Fruit fly (Drosophila melanogaster) Kc167 (cell line): Measurements from ENCODE around the gene alphaSnap.

Experiments
- Myc ChIP-seq: fragments of >200 bp; optimal IDR thresholded peaks from 2 replicates; lab custom pipeline; 2017; ENCODE audit warnings: missing external identifiers
- Sin3A ChIP-seq: fragments of >200 bp; optimal IDR thresholded peaks from 2 replicates; lab custom pipeline; 2018; ENCODE audit warnings: missing external identifiers
- h ChIP-seq: fragments of >200 bp; optimal IDR thresholded peaks from 3 replicates; lab custom pipeline; 2018; ENCODE audit warnings: missing external identifiers
- insv ChIP-seq: fragments of >200 bp; optimal IDR thresholded peaks from 3 replicates; lab custom pipeline; 2018; ENCODE audit warnings: missing external identifiers
- psq ChIP-seq: fragments of >200 bp; optimal IDR thresholded peaks from 2 replicates; lab custom pipeline; 2017; ENCODE audit warnings: missing external identifiers
- ttk ChIP-seq: sonication (Bioruptor generic); optimal IDR thresholded peaks from 2 replicates; lab custom pipeline; 2017; ENCODE audit warnings: missing external identifiers

Gene alphaSnap

DNA sequence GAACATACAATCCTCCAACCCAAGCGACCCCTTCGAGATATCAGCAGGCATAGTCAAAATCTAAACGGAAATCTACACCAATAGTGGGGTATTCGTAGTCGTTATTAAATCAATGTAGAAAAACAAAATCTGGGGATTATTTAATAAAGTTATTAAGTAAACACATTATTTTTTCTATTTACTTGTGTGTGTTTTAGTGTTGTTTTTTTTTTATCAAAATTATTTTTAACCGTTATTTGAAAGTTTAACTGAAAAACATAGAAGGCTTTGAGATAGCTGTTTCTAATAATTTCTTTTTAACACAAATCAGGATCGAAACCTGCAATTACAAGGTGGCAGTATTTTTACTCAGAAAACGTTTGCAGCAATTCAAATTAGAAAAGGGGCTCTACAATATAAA, 4.1 kb upstream of the alphaSnap start, which contains the start of gene polo:
TSS of gene polo (plus strand) at position 301 of the 400 bp plus-strand sequence.
- TF ChIP-seq Myc (lab: Kevin White, UChicago) (no peak), h (no peak), Sin3A (lab: Kevin White, UChicago) (no peak), ttk (lab: Kevin White, UChicago) (no peak), psq (no peak), insv (no peak)

DNA sequence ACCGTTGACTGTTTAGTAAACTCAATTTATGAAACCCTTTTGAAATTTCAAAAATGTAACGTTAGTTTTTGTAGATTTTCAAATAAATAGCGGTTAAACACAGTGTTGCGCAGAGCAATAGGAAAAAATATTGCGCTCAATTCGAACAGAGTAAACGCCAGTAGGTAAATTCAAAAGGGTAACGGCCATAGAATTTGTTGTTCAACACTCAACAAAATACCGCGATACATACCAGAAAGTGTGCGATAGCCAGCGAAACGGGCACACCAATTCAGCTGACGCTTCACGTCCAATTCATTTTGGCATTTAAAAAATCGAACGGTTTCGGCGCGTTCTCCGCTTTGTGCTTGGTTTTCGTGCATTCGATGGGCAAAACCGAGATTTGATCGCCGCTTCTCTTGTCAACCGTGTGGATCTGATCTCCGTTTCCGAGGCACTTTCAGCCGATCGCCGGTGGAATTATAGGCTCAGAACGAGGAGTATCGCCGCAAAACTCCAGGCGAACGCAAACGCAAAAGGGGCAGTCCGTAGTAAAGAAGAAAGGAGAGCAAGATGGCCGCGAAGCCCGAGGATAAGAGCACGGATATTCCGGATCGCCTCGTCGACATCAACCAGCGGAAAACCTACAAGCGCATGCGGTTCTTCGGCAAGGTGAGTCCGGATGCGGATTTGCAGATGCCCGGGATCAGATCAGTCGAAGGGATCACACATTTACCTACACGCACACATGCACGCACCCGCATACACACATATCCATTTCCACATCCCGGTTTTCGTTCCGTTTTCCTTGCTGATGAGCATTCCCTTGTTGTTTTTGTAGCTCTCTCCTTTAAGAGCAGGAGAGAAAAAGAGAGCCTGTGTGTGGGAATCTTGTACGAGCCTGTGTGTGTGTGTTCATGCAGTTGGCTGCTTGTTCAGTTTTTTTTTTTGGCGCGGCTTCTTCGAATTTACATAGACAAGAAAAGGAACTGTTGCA, 3.4 kb upstream of the alphaSnap start:
- TF ChIP-seq h (no peak), insv (peak; percentile 7), psq (no peak)

dm6 chr3L:20316956-20317589, 3.6 kb downstream of the alphaSnap start, which contains the start of gene Spn77Ba:
Gene Spn77Ba, plus strand, starts transcription at chr3L:20317190.
- no peak for TF ChIP-seq insv
- no peak for TF ChIP-seq psq
- no peak for TF ChIP-seq Sin3A (lab: Kevin White, UChicago)
- no peak for TF ChIP-seq h
- TF ChIP-seq ttk (lab: Kevin White, UChicago): no peak
- no peak for TF ChIP-seq Myc (lab: Kevin White, UChicago)

DNA sequence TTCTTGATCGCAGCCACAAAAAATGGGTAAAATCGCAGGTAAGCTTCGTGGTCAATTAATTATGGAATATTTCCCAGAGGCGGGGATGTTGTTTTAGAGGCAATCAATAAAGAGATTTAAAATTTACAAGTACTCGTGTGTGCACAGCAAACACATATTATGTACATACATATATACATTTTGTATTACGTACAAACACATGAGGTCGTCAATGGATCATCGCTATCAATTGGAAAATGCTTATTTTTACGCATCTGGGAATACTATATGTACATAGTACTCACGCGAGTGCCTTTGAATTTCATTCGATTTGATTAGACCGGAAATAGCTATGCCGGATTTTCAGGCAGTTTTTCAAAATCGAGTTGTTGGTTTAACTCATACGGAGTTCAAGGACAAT, 4.3 kb downstream of the alphaSnap start:
- TF ChIP-seq Sin3A (lab: Kevin White, UChicago): no peak
- no peak for TF ChIP-seq h

DNA sequence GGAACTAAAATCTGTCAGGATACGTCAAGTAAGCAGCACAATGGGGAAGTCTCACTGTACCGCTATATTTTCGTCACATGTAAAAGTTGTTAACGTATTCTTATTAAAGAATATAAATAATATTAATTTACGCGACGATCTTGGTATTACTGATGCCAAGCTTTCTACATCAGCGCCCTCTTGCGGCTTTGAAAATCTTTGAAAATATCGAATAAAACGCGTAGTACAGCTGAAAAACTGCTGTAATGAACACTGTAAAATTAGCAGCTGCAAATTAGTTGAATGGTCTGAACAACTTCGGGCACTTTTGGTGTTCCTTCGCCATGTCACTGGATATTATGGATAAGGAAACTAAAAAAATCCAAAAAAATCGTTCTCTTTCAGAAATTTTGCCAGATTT, 6.6 kb downstream of the alphaSnap start:
- TF ChIP-seq insv: no peak
- TF ChIP-seq Sin3A (lab: Kevin White, UChicago): no peak
- no peak for TF ChIP-seq h
- TF ChIP-seq ttk (lab: Kevin White, UChicago): no peak
- no peak for TF ChIP-seq psq
- no peak for TF ChIP-seq Myc (lab: Kevin White, UChicago)

dm6 chr3L:20320652-20321051, 7.2 kb downstream of the alphaSnap start, which contains the start of gene Spn77Bb:
Gene Spn77Bb, plus strand, starts transcription at chr3L:20320952.
- TF ChIP-seq insv (no peak), psq (no peak)

- TF ChIP-seq ttk (lab: Kevin White, UChicago) (no peak), Sin3A (lab: Kevin White, UChicago) (no peak), h (no peak), insv (no peak), Myc (lab: Kevin White, UChicago) (no peak), psq (no peak)
Measured at dm6 chr3L:20342334-20342733, 28.9 kb downstream of the alphaSnap start, which contains the start of gene Spn77Bc. Gene Spn77Bc, plus strand, starts transcription at chr3L:20342634.

- TF ChIP-seq Myc (lab: Kevin White, UChicago) (no peak), psq (no peak), Sin3A (lab: Kevin White, UChicago) (no peak), insv (no peak), ttk (lab: Kevin White, UChicago) (no peak), h (no peak)
Measured at dm6 chr3L:20347762-20348580, 34.5 kb downstream of the alphaSnap start, which contains the start of the genes Rbbp5 and eRF1. Gene Rbbp5, minus strand, starts transcription at chr3L:20347942. Gene eRF1, plus strand, starts transcription at chr3L:20348355.

DNA sequence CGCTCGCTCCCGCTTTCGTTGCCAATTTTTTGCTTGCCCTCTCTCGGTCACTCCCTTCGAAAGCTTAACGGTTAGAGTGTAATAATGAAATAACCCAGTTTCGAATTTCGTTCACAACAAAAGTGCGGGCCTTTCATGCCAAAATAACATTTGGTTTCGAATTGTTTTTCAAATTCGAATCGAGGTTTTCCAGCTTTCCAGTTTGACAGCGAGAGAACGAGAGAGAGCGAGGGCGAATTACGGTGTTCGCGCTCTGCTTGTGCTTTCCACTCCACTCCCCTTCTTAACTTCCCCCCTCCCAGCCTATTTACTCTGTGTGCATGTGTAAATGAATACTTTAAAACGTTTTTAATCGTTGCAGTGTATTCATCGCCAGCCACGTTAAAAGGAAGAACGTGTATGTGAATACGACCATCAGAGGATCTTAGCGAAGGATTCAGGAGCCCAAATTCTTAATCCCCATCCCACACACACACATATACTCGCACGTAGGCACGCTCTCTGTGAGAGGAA, 35.2 kb downstream of the alphaSnap start:
- TF ChIP-seq h (no peak), ttk (lab: Kevin White, UChicago) (no peak), Myc (lab: Kevin White, UChicago) (no peak), insv (no peak), psq (no peak), Sin3A (lab: Kevin White, UChicago) (no peak)

DNA sequence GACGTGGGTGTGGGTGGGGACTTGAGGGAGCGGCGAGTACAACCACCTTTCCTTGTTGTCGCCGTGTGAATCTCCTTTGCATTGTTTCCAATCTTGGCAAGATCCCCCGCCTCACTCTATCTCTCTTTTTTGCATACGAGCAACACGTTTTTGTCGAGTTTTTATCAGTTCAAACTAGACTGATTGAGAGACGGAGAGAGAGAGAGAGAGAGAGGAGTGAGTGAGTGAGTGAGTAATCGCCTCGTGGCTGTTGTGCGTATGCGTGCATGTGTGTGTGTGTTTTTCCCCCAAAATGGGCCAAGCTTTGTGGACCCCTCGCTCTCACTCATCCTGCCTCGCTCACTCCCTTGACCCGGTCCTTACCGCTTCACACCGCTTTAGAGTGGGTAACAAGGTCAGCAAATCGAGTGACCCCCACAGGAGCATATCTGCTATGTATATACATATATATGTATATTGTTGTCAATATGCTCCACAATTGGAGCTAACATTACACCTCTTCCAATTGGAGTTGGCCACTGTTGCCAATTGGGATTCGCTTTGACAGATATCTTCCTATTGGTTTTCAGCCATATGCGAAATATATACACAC, 36.0 kb downstream of the alphaSnap start:
- no peak for TF ChIP-seq h
- no peak for TF ChIP-seq Myc (lab: Kevin White, UChicago)
- TF ChIP-seq ttk (lab: Kevin White, UChicago): no peak
- TF ChIP-seq Sin3A (lab: Kevin White, UChicago): no peak
- TF ChIP-seq insv: no peak
- TF ChIP-seq psq: no peak

dm6 chr3L:20353149-20353548, 39.7 kb downstream of the alphaSnap start, which contains the start of gene CG5618:
Gene CG5618, plus strand, starts transcription at chr3L:20353449.
- TF ChIP-seq h: no peak
- TF ChIP-seq Myc (lab: Kevin White, UChicago): no peak
